Worm (Caenorhabditis elegans): ENCODE results near the gene rbm-25.
A peak's percentile ranks its signal among the peaks of the same experiment; 100 is the strongest.

- TF ChIP-seq lin-38 (GFP tag; IDR thresholded peaks at IDR 0.05) (no peak), gei-8 (GFP tag; optimal IDR thresholded peaks at IDR 0.05) (no peak), ceh-20 (GFP tag; IDR thresholded peaks at IDR 0.05) (no peak), zfp-3 (GFP tag; conservative IDR thresholded peaks at IDR 0.05) (no peak), nhr-28 (tag; optimal IDR thresholded peaks at IDR 0.05) (no peak), Y105C5A.15 (GFP tag; IDR thresholded peaks at IDR 0.05) (no peak), lin-13 (GFP tag; optimal IDR thresholded peaks at IDR 0.05) (no peak), ama-1 (optimal IDR thresholded peaks at IDR 0.05) (no peak), unc-62 (GFP tag; optimal IDR thresholded peaks at IDR 0.05 in 1 of 2) (peak in 1 of 2 experiments; percentile 82), unc-62 (tag; optimal IDR thresholded peaks at IDR 0.05) (no peak)
Observed at ce11 chrV:12523356-12523755, 25.3 kb downstream of the rbm-25 start.
